Worm (Caenorhabditis elegans) whole organism, L1 larva: Measurements from ENCODE around the gene B0478.3.

Experiments used
- C04F5.9 ChIP-seq: sonication (generic microtip); optimal IDR thresholded peaks from 2 replicates; lab custom pipeline; 2016; ENCODE audit warnings: missing genetic modification characterization, missing compliant biosample characterization
- C34B4.2 ChIP-seq: sonication (generic microtip); optimal IDR thresholded peaks from 2 replicates; lab custom pipeline; 2017; ENCODE audit warnings: mild to moderate bottlenecking, missing genetic modification characterization, missing compliant biosample characterization
- aha-1 ChIP-seq: fragments of 150-350 bp; optimal IDR thresholded peaks from 2 replicates; lab custom pipeline; 2014; ENCODE audit warnings: missing biosample characterization, missing genetic modification characterization
- alr-1 ChIP-seq: fragments of 200-800 bp; sonication (Bioruptor generic); optimal IDR thresholded peaks from 2 replicates; lab custom pipeline; 2018; ENCODE audit warnings: borderline replicate concordance, mild to moderate bottlenecking, missing genetic modification characterization, missing compliant biosample characterization
- aly-2 ChIP-seq: fragments of 150-350 bp; optimal IDR thresholded peaks from 2 replicates; lab custom pipeline; 2014; ENCODE audit warnings: missing biosample characterization, missing genetic modification characterization
- ama-1 ChIP-seq: fragments of 150-350 bp; optimal IDR thresholded peaks from 2 replicates; lab custom pipeline; 2014
- blmp-1 ChIP-seq: fragments of 150-350 bp; optimal IDR thresholded peaks from 2 replicates; lab custom pipeline; 2014; ENCODE audit warnings: missing biosample characterization, missing genetic modification characterization
- ceh-63 ChIP-seq: fragments of 200-800 bp; sonication (Bioruptor generic); optimal IDR thresholded peaks from 2 replicates; lab custom pipeline; 2018; ENCODE audit warnings: mild to moderate bottlenecking, missing genetic modification characterization, missing compliant biosample characterization
- ceh-88 ChIP-seq: fragments of 200-800 bp; sonication (Bioruptor generic); IDR thresholded peaks from 2 replicates; pipeline ENCODE4 v1.3.6; 2022; ENCODE audit warnings: missing genetic modification characterization, missing compliant biosample characterization
- ces-1 ChIP-seq: fragments of 150-350 bp; optimal IDR thresholded peaks from 2 replicates; lab custom pipeline; 2014; ENCODE audit warnings: missing biosample characterization, missing genetic modification reagents, missing genetic modification characterization
- dsc-1 ChIP-seq: sonication (generic microtip); optimal IDR thresholded peaks from 2 replicates; lab custom pipeline; 2016; ENCODE audit warnings: mild to moderate bottlenecking, missing genetic modification characterization, missing compliant biosample characterization
- egl-13 ChIP-seq: sonication (generic microtip); optimal IDR thresholded peaks from 2 replicates; lab custom pipeline; 2016; ENCODE audit warnings: missing genotype, missing genetic modification reagents, missing genetic modification characterization, missing compliant biosample characterization
- elt-2 ChIP-seq: sonication (generic microtip); optimal IDR thresholded peaks from 2 replicates; lab custom pipeline; 2016; ENCODE audit warnings: missing genetic modification characterization, mild to moderate bottlenecking, inconsistent platforms, missing compliant biosample characterization, missing genetic modification reagents
- fkh-8 ChIP-seq: sonication (generic microtip); optimal IDR thresholded peaks from 2 replicates; lab custom pipeline; 2016; ENCODE audit warnings: mild to moderate bottlenecking, missing genetic modification characterization, missing compliant biosample characterization
- fos-1 ChIP-seq: fragments of 150-350 bp; optimal IDR thresholded peaks from 2 replicates; lab custom pipeline; 2014; ENCODE audit warnings: missing biosample characterization, missing genetic modification characterization
- hlh-4 ChIP-seq: sonication (generic microtip); optimal IDR thresholded peaks from 2 replicates; lab custom pipeline; 2016; ENCODE audit warnings: mild to moderate bottlenecking, missing genetic modification characterization, missing compliant biosample characterization
- hpl-2 ChIP-seq: fragments of 150-350 bp; optimal IDR thresholded peaks from 2 replicates; lab custom pipeline; 2014; ENCODE audit warnings: missing biosample characterization, missing genetic modification reagents, missing genetic modification characterization
- isw-1 ChIP-seq: fragments of 200-800 bp; sonication (Bioruptor generic); IDR thresholded peaks from 2 replicates; pipeline ENCODE4 v1.3.6; 2022; ENCODE audit warnings: missing genetic modification characterization, missing compliant biosample characterization
- jun-1 ChIP-seq: fragments of 150-350 bp; optimal IDR thresholded peaks from 2 replicates; lab custom pipeline; 2014; ENCODE audit warnings: missing biosample characterization, missing genetic modification reagents, missing genetic modification characterization
- lin-13 ChIP-seq: fragments of 150-350 bp; optimal IDR thresholded peaks from 2 replicates; lab custom pipeline; 2014; ENCODE audit warnings: missing biosample characterization, missing genetic modification reagents, missing genetic modification characterization
- lin-14 ChIP-seq: fragments of 200-800 bp; sonication (Bioruptor generic); optimal IDR thresholded peaks from 2 replicates; lab custom pipeline; 2018; ENCODE audit warnings: mild to moderate bottlenecking, missing genetic modification characterization, moderate library complexity, missing compliant biosample characterization
- lin-39 ChIP-seq: fragments of 150-350 bp; optimal IDR thresholded peaks from 2 replicates; lab custom pipeline; 2014; ENCODE audit warnings: missing biosample characterization, missing genetic modification reagents, missing genetic modification characterization
- lir-3 ChIP-seq: sonication (generic microtip); optimal IDR thresholded peaks from 2 replicates; lab custom pipeline; 2016; ENCODE audit warnings: mild to moderate bottlenecking, missing genetic modification characterization, moderate library complexity, missing compliant biosample characterization; ENCODE audit not compliant: poor library complexity
- lsy-2 ChIP-seq, 2 experiments: fragments of 150-350 bp; optimal IDR thresholded peaks; 2 replicates each; lab custom pipeline; 2014; ENCODE audit warnings: missing biosample characterization in 2 of 2, missing genetic modification characterization in 2 of 2
- mab-9 ChIP-seq: fragments of 200-800 bp; sonication (Bioruptor generic); IDR thresholded peaks from 2 replicates; pipeline ENCODE4 v1.3.6; 2022; ENCODE audit warnings: missing genetic modification reagents, missing genetic modification characterization, missing compliant biosample characterization
- mdl-1 ChIP-seq, 2 experiments: fragments of 150-350 bp; optimal IDR thresholded peaks; 2 replicates each; lab custom pipeline; 2014 to 2017; ENCODE audit warnings: missing biosample characterization in 2 of 2, missing genetic modification characterization in 2 of 2, inconsistent platforms in 1 of 2
- mef-2 ChIP-seq: fragments of 150-350 bp; optimal IDR thresholded peaks from 2 replicates; lab custom pipeline; 2014; ENCODE audit warnings: missing biosample characterization, missing genetic modification characterization
- nhr-11 ChIP-seq: fragments of 150-350 bp; optimal IDR thresholded peaks from 2 replicates; lab custom pipeline; 2014; ENCODE audit warnings: missing biosample characterization, missing genetic modification characterization
- nhr-19 ChIP-seq: fragments of 200-800 bp; sonication (Bioruptor generic); conservative IDR thresholded peaks from 2 replicates; pipeline ENCODE4 v1.3.6; 2022; ENCODE audit warnings: missing genetic modification characterization, missing compliant biosample characterization
- nhr-20 ChIP-seq: sonication (generic microtip); optimal IDR thresholded peaks from 2 replicates; lab custom pipeline; 2016; ENCODE audit warnings: mild to moderate bottlenecking, missing genetic modification characterization, missing compliant biosample characterization
- nhr-237 ChIP-seq: fragments of 150-350 bp; optimal IDR thresholded peaks from 2 replicates; lab custom pipeline; 2014; ENCODE audit warnings: missing biosample characterization, missing genetic modification characterization
- nhr-28 ChIP-seq: fragments of 150-350 bp; optimal IDR thresholded peaks from 2 replicates; lab custom pipeline; 2014; ENCODE audit warnings: missing biosample characterization, missing genetic modification characterization
- nhr-47 ChIP-seq: sonication (generic microtip); optimal IDR thresholded peaks from 2 replicates; lab custom pipeline; 2016; ENCODE audit warnings: mild to moderate bottlenecking, missing genetic modification characterization, moderate library complexity, missing compliant biosample characterization
- nhr-71 ChIP-seq: sonication (generic microtip); optimal IDR thresholded peaks from 2 replicates; lab custom pipeline; 2016; ENCODE audit warnings: mild to moderate bottlenecking, missing genetic modification characterization, moderate library complexity, missing compliant biosample characterization
- nhr-77 ChIP-seq: fragments of 150-350 bp; optimal IDR thresholded peaks from 2 replicates; lab custom pipeline; 2014; ENCODE audit warnings: missing biosample characterization, missing genetic modification characterization
- nhr-85 ChIP-seq: sonication (generic microtip); peaks from one replicate; lab custom pipeline; 2016; ENCODE audit warnings: missing genetic modification characterization, inconsistent platforms, missing compliant biosample characterization
- pag-3 ChIP-seq: sonication (generic microtip); optimal IDR thresholded peaks from 2 replicates; lab custom pipeline; 2017; ENCODE audit warnings: missing genetic modification characterization, mild to moderate bottlenecking, missing compliant biosample characterization, antibody characterized with exemption, borderline replicate concordance; ENCODE audit not compliant: insufficient read depth
- skn-1 ChIP-seq: fragments of 150-350 bp; optimal IDR thresholded peaks from 2 replicates; lab custom pipeline; 2014; ENCODE audit warnings: missing biosample characterization, missing genetic modification characterization
- snpc-4 ChIP-seq: fragments of 150-350 bp; optimal IDR thresholded peaks from 2 replicates; lab custom pipeline; 2014; ENCODE audit warnings: missing biosample characterization, missing genetic modification characterization
- sptf-1 ChIP-seq: fragments of 150-350 bp; optimal IDR thresholded peaks from 2 replicates; lab custom pipeline; 2014; ENCODE audit warnings: missing biosample characterization, missing genetic modification characterization
- sup-37 ChIP-seq: fragments of 200-800 bp; sonication (Bioruptor generic); optimal IDR thresholded peaks from 2 replicates; lab custom pipeline; 2018; ENCODE audit warnings: mild to moderate bottlenecking, missing genetic modification characterization, missing compliant biosample characterization
- tbx-2 ChIP-seq: sonication (generic microtip); optimal IDR thresholded peaks from 2 replicates; lab custom pipeline; 2016; ENCODE audit warnings: missing genetic modification characterization, missing compliant biosample characterization
- tlp-1 ChIP-seq: fragments of 150-350 bp; optimal IDR thresholded peaks from 2 replicates; lab custom pipeline; 2014; ENCODE audit warnings: missing biosample characterization, missing genetic modification characterization
- unc-130 ChIP-seq: fragments of 150-350 bp; optimal IDR thresholded peaks from 2 replicates; lab custom pipeline; 2017; ENCODE audit warnings: missing biosample characterization, missing genetic modification characterization, inconsistent platforms
- unc-30 ChIP-seq: sonication (generic microtip); optimal IDR thresholded peaks from 2 replicates; lab custom pipeline; 2017; ENCODE audit warnings: missing biosample characterization, missing genetic modification characterization
- unc-62 ChIP-seq: fragments of 150-350 bp; optimal IDR thresholded peaks from 2 replicates; lab custom pipeline; 2014; ENCODE audit warnings: missing biosample characterization, missing genetic modification reagents, missing genetic modification characterization
- unc-86 ChIP-seq: sonication (generic microtip); optimal IDR thresholded peaks from 2 replicates; lab custom pipeline; 2016; ENCODE audit warnings: missing genetic modification characterization, missing compliant biosample characterization
- unc-98 ChIP-seq: fragments of 200-800 bp; sonication (Bioruptor generic); IDR thresholded peaks from 2 replicates; pipeline ENCODE4 v1.3.6; 2022; ENCODE audit warnings: missing genetic modification characterization, missing compliant biosample characterization
- zag-1 ChIP-seq: fragments of 150-350 bp; optimal IDR thresholded peaks from 2 replicates; lab custom pipeline; 2014; ENCODE audit warnings: missing biosample characterization, missing genetic modification characterization
- ztf-11 ChIP-seq, 2 experiments: sonication (generic microtip); optimal IDR thresholded peaks; 2 replicates each; lab custom pipeline; 2016 to 2017; ENCODE audit warnings: missing genetic modification characterization in 2 of 2, missing biosample characterization in 1 of 2, missing compliant biosample characterization in 1 of 2
- ztf-4 ChIP-seq: fragments of 150-350 bp; optimal IDR thresholded peaks from 2 replicates; lab custom pipeline; 2014; ENCODE audit warnings: missing biosample characterization, missing genetic modification characterization

The B0478.3 gene

ce11 chrIV:6920063-6920462 is 44.3 kb downstream of the B0478.3 start, which contains the start of gene T22D1.18:
T22D1.18 (minus strand) TSS chrIV:6920163.
- TF ChIP-seq nhr-85 (tag; lab: Kevin White, UChicago): peak; percentile 67
- no peak for TF ChIP-seq snpc-4 (tag; lab: Kevin White, UChicago)

DNA sequence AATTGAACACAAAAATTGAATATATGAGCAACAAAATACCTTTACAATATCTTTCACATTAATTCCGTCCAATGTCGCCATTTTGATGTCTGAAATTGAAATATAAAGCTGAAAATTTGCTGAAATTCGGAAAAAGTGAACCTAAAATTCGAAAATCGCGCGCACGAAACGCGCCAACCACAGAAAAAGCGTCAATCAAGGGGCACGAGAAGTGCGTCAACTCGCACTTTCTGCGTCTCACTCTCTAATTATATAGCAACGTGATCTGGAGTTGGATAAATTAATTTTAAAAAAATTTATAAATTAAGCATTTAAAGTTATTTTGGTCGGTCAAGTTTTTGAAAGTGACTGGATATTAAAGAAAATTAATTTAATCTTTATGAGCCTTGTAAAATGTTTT is 45.1 kb downstream of the B0478.3 start, which contains the start of gene ruvb-2:
TSS of gene ruvb-2 (minus strand) at position 89 of the 400 bp plus-strand sequence.
- TF ChIP-seq C34B4.2 (no peak), aly-2 (tag; lab: Kevin White, UChicago) (peak; percentile 59), ama-1 (lab: Kevin White, UChicago) (peak; percentile 14), ces-1 (GFP tag; lab: Kevin White, UChicago) (no peak), alr-1 (tag; lab: Kevin White, UChicago) (no peak), unc-98 (GFP tag; lab: Robert Waterston, UW) (no peak), skn-1 (tag; lab: Kevin White, UChicago) (peak; percentile 93), ztf-4 (tag; lab: Kevin White, UChicago) (peak; percentile 71), elt-2 (tag; lab: Kevin White, UChicago) (peak; percentile 44), nhr-19 (peak; percentile 89), blmp-1 (peak; percentile 90), nhr-20 (tag; lab: Kevin White, UChicago) (peak; percentile 88), lsy-2 (tag; optimal IDR thresholded peaks at IDR 0.05; lab: Kevin White, UChicago) (peak; percentile 92 to 94), aha-1 (peak; percentile 4), fos-1 (tag; lab: Kevin White, UChicago) (peak; percentile 69), lir-3 (tag; lab: Kevin White, UChicago) (peak; percentile 61), jun-1 (tag; lab: Kevin White, UChicago) (peak; percentile 77), nhr-237 (tag; lab: Kevin White, UChicago) (peak; percentile 48), nhr-11 (tag; lab: Kevin White, UChicago) (peak; percentile 68), hlh-4 (tag; lab: Kevin White, UChicago) (no peak), ceh-88 (GFP tag; lab: Robert Waterston, UW) (peak; percentile 54), unc-30 (tag; lab: Kevin White, UChicago) (no peak), mef-2 (tag; lab: Kevin White, UChicago) (peak; percentile 37), lin-13 (GFP tag; lab: Kevin White, UChicago) (peak; percentile 87), hpl-2 (GFP tag; lab: Kevin White, UChicago) (peak; percentile 42), nhr-47 (tag; lab: Kevin White, UChicago) (peak; percentile 93), nhr-71 (peak; percentile 94), zag-1 (tag; lab: Kevin White, UChicago) (peak; percentile 23), sptf-1 (no peak), lin-39 (peak; percentile 93), egl-13 (tag; lab: Kevin White, UChicago) (peak; percentile 80), pag-3 (tag; lab: Kevin White, UChicago) (no peak), snpc-4 (tag; lab: Kevin White, UChicago) (peak; percentile 92), ztf-11 (tag; optimal IDR thresholded peaks at IDR 0.05; lab: Kevin White, UChicago) (peak in 1 of 2 experiments; percentile 62), ceh-63 (GFP tag; lab: Kevin White, UChicago) (no peak), dsc-1 (tag; lab: Kevin White, UChicago) (peak; percentile 92), isw-1 (GFP tag; lab: Robert Waterston, UW) (peak; percentile 85), unc-130 (tag; lab: Kevin White, UChicago) (peak; percentile 92), nhr-28 (tag; lab: Kevin White, UChicago) (no peak), unc-86 (tag; lab: Kevin White, UChicago) (peak; percentile 84), C04F5.9 (tag; lab: Kevin White, UChicago) (peak; percentile 55), mab-9 (peak; percentile 65; the same call in 1 of the 2 replicates), mdl-1 (tag; optimal IDR thresholded peaks at IDR 0.05; lab: Kevin White, UChicago) (peak in 1 of 2 experiments; percentile 90), fkh-8 (tag; lab: Kevin White, UChicago) (peak; percentile 88), tlp-1 (tag; lab: Kevin White, UChicago) (no peak), sup-37 (peak; percentile 1), unc-62 (GFP tag; lab: Kevin White, UChicago) (no peak), lin-14 (GFP tag; lab: Kevin White, UChicago) (peak; percentile 93), tbx-2 (tag; lab: Kevin White, UChicago) (peak; percentile 88), nhr-77 (tag; lab: Kevin White, UChicago) (peak; percentile 71)
